Worm (Caenorhabditis elegans) whole organism, midembryonic: ENCODE data around the gene Y73C8C.8.

Source experiments
- cog-1 ChIP-seq: sonication (generic microtip); optimal IDR thresholded peaks from 2 replicates; lab custom pipeline; 2016; ENCODE audit warnings: missing genetic modification characterization, missing compliant biosample characterization
- flt-1 ChIP-seq: fragments of 200-800 bp; sonication (Bioruptor generic); IDR thresholded peaks from 2 replicates; pipeline ENCODE4 v1.3.6; 2022; ENCODE audit warnings: missing genetic modification characterization, missing compliant biosample characterization
- ztf-23 ChIP-seq: fragments of 200-800 bp; sonication (Bioruptor generic); IDR thresholded peaks from 2 replicates; pipeline ENCODE4 v1.3.6; 2022; ENCODE audit warnings: missing genetic modification reagents, missing genetic modification characterization, missing compliant biosample characterization

DNA sequence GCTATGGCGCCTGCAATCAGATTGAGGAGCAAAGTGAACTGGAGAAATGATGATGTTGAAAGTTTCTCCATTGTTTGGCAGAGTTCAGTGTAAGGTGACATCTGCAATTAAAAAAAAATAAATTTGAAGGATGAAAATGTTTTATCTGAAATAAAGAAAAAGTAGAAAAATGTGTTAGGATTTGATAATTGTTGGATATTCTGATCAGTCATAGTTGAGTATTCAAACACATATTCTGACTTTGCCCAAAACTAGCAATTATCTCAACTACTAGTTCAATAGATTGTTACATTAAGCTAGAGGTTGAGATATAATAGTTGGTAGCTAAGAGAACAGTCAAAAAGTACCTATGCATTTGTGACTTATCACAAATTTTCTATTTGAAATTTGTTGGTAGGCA is 30.8 kb upstream of the Y73C8C.8 start, which contains the start of gene srab-10:
- no peak for TF ChIP-seq cog-1 (tag; lab: Kevin White, UChicago)
- TF ChIP-seq ztf-23 = no peak
- no peak for TF ChIP-seq flt-1
